Worm (Caenorhabditis elegans) whole organism, L1 larva: ENCODE results near the gene Y47D7A.19.

Experiments used
- C04F5.9 ChIP-seq: sonication (generic microtip); optimal IDR thresholded peaks from 2 replicates; lab custom pipeline; 2016; ENCODE audit warnings: missing genetic modification characterization, missing compliant biosample characterization
- C16A3.4 ChIP-seq: fragments of 150-350 bp; optimal IDR thresholded peaks from 2 replicates; lab custom pipeline; 2014; ENCODE audit warnings: missing biosample characterization, missing genetic modification characterization
- F16B12.6 ChIP-seq: fragments of 150-350 bp; optimal IDR thresholded peaks from 2 replicates; lab custom pipeline; 2014; ENCODE audit warnings: missing biosample characterization, missing genetic modification characterization
- alr-1 ChIP-seq: fragments of 200-800 bp; sonication (Bioruptor generic); optimal IDR thresholded peaks from 2 replicates; lab custom pipeline; 2018; ENCODE audit warnings: borderline replicate concordance, mild to moderate bottlenecking, missing genetic modification characterization, missing compliant biosample characterization
- aly-2 ChIP-seq: fragments of 150-350 bp; optimal IDR thresholded peaks from 2 replicates; lab custom pipeline; 2014; ENCODE audit warnings: missing biosample characterization, missing genetic modification characterization
- ama-1 ChIP-seq: fragments of 150-350 bp; optimal IDR thresholded peaks from 2 replicates; lab custom pipeline; 2014
- ceh-8 ChIP-seq: fragments of 200-800 bp; sonication (Bioruptor generic); optimal IDR thresholded peaks from 2 replicates; lab custom pipeline; 2018; ENCODE audit warnings: mild to moderate bottlenecking, missing genetic modification characterization, moderate library complexity, missing compliant biosample characterization
- ces-1 ChIP-seq: fragments of 150-350 bp; optimal IDR thresholded peaks from 2 replicates; lab custom pipeline; 2014; ENCODE audit warnings: missing biosample characterization, missing genetic modification reagents, missing genetic modification characterization
- efl-1 ChIP-seq, 4 experiments: fragments of 150-350 bp; optimal IDR thresholded peaks in 3 of 4; peaks in 1 of 4; 1 replicate in 1 of 4; 2 replicates in 3 of 4; lab custom pipeline; 2014; ENCODE audit warnings: missing biosample characterization in 2 of 4, missing genetic modification characterization in 2 of 4, missing genetic modification reagents in 2 of 4
- efl-3 ChIP-seq: fragments of 200-800 bp; sonication (Bioruptor generic); optimal IDR thresholded peaks from 2 replicates; lab custom pipeline; 2018; ENCODE audit warnings: mild to moderate bottlenecking, missing genetic modification characterization, missing compliant biosample characterization
- elt-3 ChIP-seq, 6 experiments: fragments of 150-350 bp in 1 of 6; sonication (generic microtip); optimal IDR thresholded peaks; 2 replicates each; lab custom pipeline; 2017 to 2018; ENCODE audit warnings: missing biosample characterization in 6 of 6, missing genetic modification characterization in 6 of 6, inconsistent platforms in 1 of 6
- ets-5 ChIP-seq: fragments of 200-800 bp; sonication (Bioruptor generic); IDR thresholded peaks from 2 replicates; pipeline ENCODE4 v1.3.6; 2022; ENCODE audit warnings: missing genetic modification characterization, missing compliant biosample characterization
- fkh-4 ChIP-seq: sonication (generic microtip); optimal IDR thresholded peaks from 2 replicates; lab custom pipeline; 2016; ENCODE audit warnings: missing compliant biosample characterization, missing genetic modification characterization, borderline replicate concordance
- fkh-8 ChIP-seq: sonication (generic microtip); optimal IDR thresholded peaks from 2 replicates; lab custom pipeline; 2016; ENCODE audit warnings: mild to moderate bottlenecking, missing genetic modification characterization, missing compliant biosample characterization
- fos-1 ChIP-seq: fragments of 150-350 bp; optimal IDR thresholded peaks from 2 replicates; lab custom pipeline; 2014; ENCODE audit warnings: missing biosample characterization, missing genetic modification characterization
- lin-14 ChIP-seq: fragments of 200-800 bp; sonication (Bioruptor generic); optimal IDR thresholded peaks from 2 replicates; lab custom pipeline; 2018; ENCODE audit warnings: mild to moderate bottlenecking, missing genetic modification characterization, moderate library complexity, missing compliant biosample characterization
- lin-15B ChIP-seq: fragments of 150-350 bp; sonication (generic microtip); optimal IDR thresholded peaks from 3 replicates; lab custom pipeline; 2014; ENCODE audit warnings: missing biosample characterization, missing genetic modification characterization
- lin-35 ChIP-seq, 2 experiments: fragments of 150-350 bp; optimal IDR thresholded peaks; 2 replicates each; lab custom pipeline; 2014; ENCODE audit warnings: missing biosample characterization in 2 of 2, missing genetic modification characterization in 2 of 2, missing genetic modification reagents in 2 of 2
- mab-9 ChIP-seq: fragments of 200-800 bp; sonication (Bioruptor generic); IDR thresholded peaks from 2 replicates; pipeline ENCODE4 v1.3.6; 2022; ENCODE audit warnings: missing genetic modification reagents, missing genetic modification characterization, missing compliant biosample characterization
- mef-2 ChIP-seq: fragments of 150-350 bp; optimal IDR thresholded peaks from 2 replicates; lab custom pipeline; 2014; ENCODE audit warnings: missing biosample characterization, missing genetic modification characterization
- mep-1 ChIP-seq: fragments of 150-350 bp; optimal IDR thresholded peaks from 2 replicates; lab custom pipeline; 2014; ENCODE audit warnings: missing biosample characterization, missing genetic modification characterization
- nhr-12 ChIP-seq: sonication (generic microtip); optimal IDR thresholded peaks from 2 replicates; lab custom pipeline; 2017; ENCODE audit warnings: missing biosample characterization, missing genetic modification characterization
- nhr-237 ChIP-seq: fragments of 150-350 bp; optimal IDR thresholded peaks from 2 replicates; lab custom pipeline; 2014; ENCODE audit warnings: missing biosample characterization, missing genetic modification characterization
- nhr-76 ChIP-seq: sonication (generic microtip); optimal IDR thresholded peaks from 2 replicates; lab custom pipeline; 2017; ENCODE audit warnings: missing biosample characterization, missing genetic modification characterization
- nhr-85 ChIP-seq: sonication (generic microtip); peaks from one replicate; lab custom pipeline; 2016; ENCODE audit warnings: missing genetic modification characterization, inconsistent platforms, missing compliant biosample characterization
- nhr-90 ChIP-seq: sonication (generic microtip); optimal IDR thresholded peaks from 2 replicates; lab custom pipeline; 2016; ENCODE audit warnings: mild to moderate bottlenecking, missing genetic modification characterization, missing compliant biosample characterization; ENCODE audit not compliant: poor library complexity
- pag-3 ChIP-seq: sonication (generic microtip); optimal IDR thresholded peaks from 2 replicates; lab custom pipeline; 2017; ENCODE audit warnings: missing genetic modification characterization, mild to moderate bottlenecking, missing compliant biosample characterization, antibody characterized with exemption, borderline replicate concordance; ENCODE audit not compliant: insufficient read depth
- rnt-1 ChIP-seq: sonication (generic microtip); optimal IDR thresholded peaks from 2 replicates; lab custom pipeline; 2016; ENCODE audit warnings: mild to moderate bottlenecking, missing genetic modification characterization, moderate library complexity, missing compliant biosample characterization
- skn-1 ChIP-seq: fragments of 150-350 bp; optimal IDR thresholded peaks from 2 replicates; lab custom pipeline; 2014; ENCODE audit warnings: missing biosample characterization, missing genetic modification characterization
- snpc-4 ChIP-seq: fragments of 150-350 bp; optimal IDR thresholded peaks from 2 replicates; lab custom pipeline; 2014; ENCODE audit warnings: missing biosample characterization, missing genetic modification characterization
- snu-23 ChIP-seq: sonication (generic microtip); optimal IDR thresholded peaks from 2 replicates; lab custom pipeline; 2016; ENCODE audit warnings: missing genetic modification characterization, missing compliant biosample characterization
- tbx-2 ChIP-seq: sonication (generic microtip); optimal IDR thresholded peaks from 2 replicates; lab custom pipeline; 2016; ENCODE audit warnings: missing genetic modification characterization, missing compliant biosample characterization
- tlp-1 ChIP-seq: fragments of 150-350 bp; optimal IDR thresholded peaks from 2 replicates; lab custom pipeline; 2014; ENCODE audit warnings: missing biosample characterization, missing genetic modification characterization
- unc-130 ChIP-seq: fragments of 150-350 bp; optimal IDR thresholded peaks from 2 replicates; lab custom pipeline; 2017; ENCODE audit warnings: missing biosample characterization, missing genetic modification characterization, inconsistent platforms
- unc-62 ChIP-seq: fragments of 150-350 bp; optimal IDR thresholded peaks from 2 replicates; lab custom pipeline; 2014; ENCODE audit warnings: missing biosample characterization, missing genetic modification reagents, missing genetic modification characterization
- unc-86 ChIP-seq: sonication (generic microtip); optimal IDR thresholded peaks from 2 replicates; lab custom pipeline; 2016; ENCODE audit warnings: missing genetic modification characterization, missing compliant biosample characterization
- vab-15 ChIP-seq: sonication (generic microtip); optimal IDR thresholded peaks from 2 replicates; lab custom pipeline; 2017; ENCODE audit warnings: missing genotype, mild to moderate bottlenecking, missing genetic modification characterization, missing compliant biosample characterization
- zag-1 ChIP-seq: fragments of 150-350 bp; optimal IDR thresholded peaks from 2 replicates; lab custom pipeline; 2014; ENCODE audit warnings: missing biosample characterization, missing genetic modification characterization
- ztf-4 ChIP-seq: fragments of 150-350 bp; optimal IDR thresholded peaks from 2 replicates; lab custom pipeline; 2014; ENCODE audit warnings: missing biosample characterization, missing genetic modification characterization

Y47D7A.19 gene

DNA sequence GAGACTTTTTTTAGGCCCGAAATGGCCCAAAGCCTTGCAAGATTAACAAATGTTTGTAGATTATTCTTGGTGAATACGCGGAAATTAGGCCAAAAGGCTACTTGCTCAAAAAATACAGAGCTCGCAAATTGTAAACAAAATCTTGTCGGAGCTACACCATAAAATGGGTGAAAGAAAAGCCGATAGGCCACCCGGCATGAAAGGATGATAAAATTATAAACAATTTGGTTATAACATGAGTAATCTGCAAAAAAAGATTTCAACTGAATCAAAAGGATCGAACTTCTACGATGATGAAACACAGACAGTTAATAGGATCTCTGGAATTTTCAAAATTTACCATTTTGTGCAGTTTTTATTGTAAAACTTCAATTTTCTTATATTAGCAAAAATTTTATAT is 26.0 kb upstream of the Y47D7A.19 start:
- no peak for TF ChIP-seq ztf-4 (tag; lab: Kevin White, UChicago)
- TF ChIP-seq efl-1 (optimal IDR thresholded peaks at IDR 0.05; lab: Kevin White, UChicago), result no peak
- TF ChIP-seq efl-1 (GFP tag; optimal IDR thresholded peaks at IDR 0.05 in 1 of 2; lab: Kevin White, UChicago), result peak in 1 of 2 experiments; percentile 50

DNA sequence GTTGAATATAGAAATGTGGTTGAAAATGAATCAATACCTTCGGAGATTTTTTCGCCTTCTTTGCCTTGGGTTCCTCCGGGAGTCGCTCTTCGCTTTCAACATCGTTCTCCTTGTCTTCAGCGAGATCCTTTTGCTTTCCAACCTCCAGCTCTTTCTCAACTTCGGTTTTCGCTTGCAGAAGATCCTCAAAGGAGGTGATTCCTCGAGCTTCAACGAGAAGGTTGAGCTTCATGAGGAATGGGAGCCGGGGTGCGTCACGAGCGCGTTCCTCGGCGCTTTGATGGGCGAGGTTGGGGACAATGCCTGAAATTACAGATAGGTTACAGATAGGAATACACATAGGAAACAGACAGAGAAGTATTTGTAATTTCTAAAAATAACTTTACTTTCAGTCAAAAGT is 25.3 kb upstream of the Y47D7A.19 start:
- TF ChIP-seq rnt-1 (no peak), efl-1 (optimal IDR thresholded peaks at IDR 0.05; lab: Kevin White, UChicago) (no peak), efl-1 (GFP tag; optimal IDR thresholded peaks at IDR 0.05 in 1 of 2; lab: Kevin White, UChicago) (peak in 1 of 2 experiments; percentile 38)

DNA sequence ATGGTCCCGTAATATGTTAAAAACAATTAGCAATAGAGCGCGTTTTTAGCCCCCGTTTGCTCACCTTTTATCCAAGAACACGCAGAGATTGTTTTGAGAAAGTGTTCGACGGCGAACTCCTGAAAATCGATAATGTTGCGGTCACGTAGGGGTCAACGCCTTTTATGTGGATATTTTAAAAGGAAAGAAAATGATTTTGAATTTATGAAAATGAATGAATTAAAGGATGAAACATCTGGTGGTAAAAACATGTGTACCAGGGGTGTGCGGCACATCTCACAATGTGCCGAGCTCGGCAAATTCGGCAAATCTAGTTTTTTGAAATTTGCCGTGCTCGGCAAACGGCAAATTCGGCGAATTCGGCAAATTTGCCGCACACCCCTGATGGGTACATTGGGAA is 24.0 kb upstream of the Y47D7A.19 start, which contains the start of gene F13A2.4:
Gene F13A2.4 (minus strand): TSS at position 101 of the 400 bp plus-strand sequence.
- TF ChIP-seq mep-1, result no peak
- TF ChIP-seq fkh-8 (tag; lab: Kevin White, UChicago), result no peak
- no peak for TF ChIP-seq mef-2 (tag; lab: Kevin White, UChicago)
- no peak for TF ChIP-seq unc-86 (tag; lab: Kevin White, UChicago)

DNA sequence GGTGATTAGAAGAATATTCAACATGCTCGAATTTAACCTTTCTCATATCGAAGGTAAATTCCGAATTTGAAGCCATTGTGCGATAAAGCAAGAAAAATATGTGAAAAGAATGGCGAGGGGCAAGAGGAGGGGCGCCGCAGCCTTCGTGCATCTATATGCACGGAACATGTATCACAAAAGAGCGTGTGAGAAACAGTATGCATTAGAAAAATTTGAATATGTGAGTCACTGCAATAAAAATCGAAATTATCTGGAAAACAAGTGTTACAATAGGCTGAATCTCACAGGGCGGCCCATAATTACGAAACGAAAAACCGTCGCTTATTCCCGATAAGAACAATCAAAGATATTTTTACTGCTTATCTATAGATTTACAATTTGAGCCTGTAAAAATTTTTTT is 22.3 kb upstream of the Y47D7A.19 start, which contains the start of gene F13A2.5:
Gene F13A2.5 (minus strand): TSS at position 101 of the 400 bp plus-strand sequence.
- no peak for TF ChIP-seq tbx-2 (tag; lab: Kevin White, UChicago)
- no peak for TF ChIP-seq ets-5 (GFP tag; lab: Robert Waterston, UW)

DNA sequence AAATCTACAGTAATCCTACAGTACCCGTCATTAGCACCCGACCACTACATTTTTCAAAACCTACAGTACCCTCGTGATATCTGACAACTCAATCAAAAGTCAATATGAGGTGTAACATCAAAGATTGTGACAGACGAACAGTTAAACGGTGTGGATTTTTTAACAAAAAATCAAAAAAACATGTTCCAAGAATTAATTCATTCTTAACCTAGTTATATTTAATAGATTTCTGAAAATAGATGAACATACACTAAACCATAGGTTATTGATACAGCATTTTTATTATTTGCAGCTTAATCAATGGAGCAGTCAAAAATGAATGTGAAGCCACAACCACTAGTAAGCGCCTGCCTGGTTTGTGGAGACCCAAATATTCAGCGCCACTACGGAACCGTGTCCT is 16.6 kb upstream of the Y47D7A.19 start, which contains the start of gene nhr-118:
Gene nhr-118 (plus strand): TSS at position 301 of the 400 bp plus-strand sequence.
- TF ChIP-seq mab-9 (GFP tag; lab: Robert Waterston, UW) (no peak), vab-15 (tag; lab: Kevin White, UChicago) (no peak), elt-3 (tag; optimal IDR thresholded peaks at IDR 0.05; lab: Kevin White, UChicago) (no peak), F16B12.6 (tag; lab: Kevin White, UChicago) (no peak), tlp-1 (tag; lab: Kevin White, UChicago) (no peak), lin-14 (no peak), lin-15B (tag; lab: Kevin White, UChicago) (no peak), skn-1 (tag; lab: Kevin White, UChicago) (no peak), ceh-8 (GFP tag; lab: Kevin White, UChicago) (no peak), nhr-90 (tag; lab: Kevin White, UChicago) (no peak), rnt-1 (no peak), fos-1 (tag; lab: Kevin White, UChicago) (no peak), ztf-4 (tag; lab: Kevin White, UChicago) (no peak), nhr-12 (tag; lab: Kevin White, UChicago) (no peak), alr-1 (tag; lab: Kevin White, UChicago) (no peak), C04F5.9 (tag; lab: Kevin White, UChicago) (no peak)

DNA sequence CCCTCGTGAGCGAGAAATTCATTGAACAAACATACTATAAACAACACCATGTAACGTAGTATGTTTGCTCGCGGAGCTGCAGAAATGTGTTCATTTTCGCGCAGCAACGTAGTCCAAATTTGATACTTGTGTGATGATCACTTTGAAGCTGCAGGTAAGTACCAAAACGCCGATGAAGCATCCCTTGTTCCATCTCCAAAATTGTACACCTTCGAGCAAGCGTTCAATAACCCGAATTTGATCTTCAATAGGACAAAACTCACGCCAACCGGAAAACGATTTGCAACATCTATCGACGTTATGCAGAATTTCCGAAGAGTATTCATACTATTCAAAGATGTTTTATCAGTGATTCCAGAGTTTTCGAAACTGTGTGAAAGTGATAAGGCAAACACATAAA is 13.5 kb upstream of the Y47D7A.19 start, which contains the start of gene Y47D7A.3:
Gene Y47D7A.3 (plus strand): TSS at position 301 of the 400 bp plus-strand sequence.
- TF ChIP-seq efl-3 (GFP tag; lab: Kevin White, UChicago), result no peak
- no peak for TF ChIP-seq aly-2
- no peak for TF ChIP-seq snpc-4
- TF ChIP-seq nhr-237, result no peak
- TF ChIP-seq pag-3 (tag; lab: Kevin White, UChicago), result no peak
- TF ChIP-seq nhr-76, result no peak
- TF ChIP-seq nhr-85 (tag; lab: Kevin White, UChicago), result no peak
- no peak for TF ChIP-seq C04F5.9 (tag; lab: Kevin White, UChicago)
- no peak for TF ChIP-seq C16A3.4 (tag; lab: Kevin White, UChicago)
- TF ChIP-seq unc-62, result no peak
- no peak for TF ChIP-seq snu-23 (GFP tag; lab: Kevin White, UChicago)
- no peak for TF ChIP-seq lin-35 (GFP tag; optimal IDR thresholded peaks at IDR 0.05; lab: Kevin White, UChicago)
- TF ChIP-seq rnt-1, result no peak
- no peak for TF ChIP-seq ces-1
- no peak for TF ChIP-seq skn-1 (tag; lab: Kevin White, UChicago)
- no peak for TF ChIP-seq fkh-4
- TF ChIP-seq unc-130, result no peak
- no peak for TF ChIP-seq ama-1 (lab: Kevin White, UChicago)
- TF ChIP-seq zag-1 (tag; lab: Kevin White, UChicago), result no peak
- TF ChIP-seq, all 84 proteins: peak for 0
